Worm (Caenorhabditis elegans): ENCODE measurements around the gene ascc-1.

The ascc-1 gene

ce11 chrII:108865-109264 lies 51.4 kb downstream of the ascc-1 start, which contains the start of gene C50D2.2:
Gene C50D2.2, plus strand, starts transcription at chrII:109165.
- TF ChIP-seq tbx-11 (GFP tag; IDR thresholded peaks at IDR 0.05), result no peak
- TF ChIP-seq ama-1 (optimal IDR thresholded peaks at IDR 0.05), result no peak
- no peak for TF ChIP-seq tbx-37 (GFP tag; conservative IDR thresholded peaks at IDR 0.05)
- TF ChIP-seq ceh-36 (tag; optimal IDR thresholded peaks at IDR 0.05), result no peak

All from whole organism, early embryonic.